Worm (Caenorhabditis elegans): ENCODE measurements around the gene lelo-4.

- no peak for TF ChIP-seq ceh-82 (tag; optimal IDR thresholded peaks at IDR 0.05)
- TF ChIP-seq nhr-77 (tag; optimal IDR thresholded peaks at IDR 0.05): no peak
- no peak for TF ChIP-seq zag-1 (tag; optimal IDR thresholded peaks at IDR 0.05)
- no peak for TF ChIP-seq Y75B8A.6 (GFP tag; IDR thresholded peaks at IDR 0.05)
- TF ChIP-seq php-3 (GFP tag; IDR thresholded peaks at IDR 0.05): no peak
- TF ChIP-seq nhr-76 (tag; optimal IDR thresholded peaks at IDR 0.05): no peak
- no peak for TF ChIP-seq unc-130 (GFP tag; optimal IDR thresholded peaks at IDR 0.05)
These were observed 21.0 kb downstream of the lelo-4 start for ce11 chrII:5735744-5736143.
